Worm (Caenorhabditis elegans) whole organism, late embryonic: ENCODE results near the gene R05H11.2.

Experiments used
- C38D4.7 ChIP-seq: fragments of 200-800 bp; sonication (Bioruptor generic); optimal IDR thresholded peaks from 2 replicates; lab custom pipeline; 2018; ENCODE audit warnings: mild to moderate bottlenecking, missing genetic modification characterization, moderate library complexity, missing compliant biosample characterization
- ama-1 ChIP-seq: fragments of 150-350 bp; optimal IDR thresholded peaks from 2 replicates; lab custom pipeline; 2014
- ceh-14 ChIP-seq: sonication (generic microtip); optimal IDR thresholded peaks from 2 replicates; lab custom pipeline; 2016; ENCODE audit warnings: missing genotype, missing genetic modification characterization, missing compliant biosample characterization
- ceh-18 ChIP-seq: sonication (generic microtip); optimal IDR thresholded peaks from 2 replicates; lab custom pipeline; 2016; ENCODE audit warnings: missing genetic modification characterization, missing compliant biosample characterization
- dmd-4 ChIP-seq: sonication (generic microtip); optimal IDR thresholded peaks from 2 replicates; lab custom pipeline; 2016; ENCODE audit warnings: borderline replicate concordance, missing genetic modification characterization, missing compliant biosample characterization
- dve-1 ChIP-seq: sonication (generic microtip); optimal IDR thresholded peaks from 2 replicates; lab custom pipeline; 2017; ENCODE audit warnings: antibody characterized with exemption, mild to moderate bottlenecking, missing genetic modification characterization, missing compliant biosample characterization
- elt-4 ChIP-seq: sonication (generic microtip); optimal IDR thresholded peaks from 2 replicates; lab custom pipeline; 2016; ENCODE audit warnings: missing genetic modification characterization, missing compliant biosample characterization
- hlh-30 ChIP-seq: sonication (generic microtip); optimal IDR thresholded peaks from 2 replicates; lab custom pipeline; 2017; ENCODE audit warnings: antibody characterized with exemption, missing genetic modification characterization, missing compliant biosample characterization; ENCODE audit not compliant: insufficient read depth
- npax-4 ChIP-seq: sonication (generic microtip); optimal IDR thresholded peaks from 2 replicates; lab custom pipeline; 2016; ENCODE audit warnings: missing genetic modification characterization, missing compliant biosample characterization
- pat-9 ChIP-seq: fragments of 200-800 bp; sonication (Bioruptor generic); optimal IDR thresholded peaks from 2 replicates; lab custom pipeline; 2018; ENCODE audit warnings: mild to moderate bottlenecking, missing genetic modification characterization, moderate library complexity, missing compliant biosample characterization
- pha-4 ChIP-seq: fragments of 150-350 bp; optimal IDR thresholded peaks from 2 replicates; lab custom pipeline; 2018; ENCODE audit warnings: missing biosample characterization, missing genetic modification reagents, missing genetic modification characterization
- tbx-7 ChIP-seq: sonication (generic microtip); optimal IDR thresholded peaks from 2 replicates; lab custom pipeline; 2016; ENCODE audit warnings: missing genotype, missing genetic modification characterization, missing compliant biosample characterization
- unc-86 ChIP-seq: sonication (generic microtip); optimal IDR thresholded peaks from 2 replicates; lab custom pipeline; 2016; ENCODE audit warnings: missing genetic modification characterization, missing compliant biosample characterization

DNA sequence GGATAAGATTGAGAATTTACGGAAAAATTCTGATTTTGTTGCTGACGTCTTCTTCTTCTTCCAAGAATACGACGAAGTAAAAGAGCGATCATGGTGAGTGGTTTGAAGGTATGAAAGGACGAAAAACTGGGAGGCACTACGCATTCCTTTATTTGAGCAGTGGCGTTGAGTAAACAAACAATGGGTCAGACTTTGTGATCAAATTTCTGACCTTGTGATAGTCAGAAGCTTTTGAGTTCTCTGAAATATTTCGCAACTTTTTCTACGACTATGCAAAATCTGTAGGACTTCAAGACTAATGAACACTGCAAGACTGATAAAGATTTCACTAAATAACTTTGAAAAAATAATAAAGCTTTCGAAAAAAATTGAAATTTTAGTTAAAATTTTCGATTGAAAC is 18.8 kb downstream of the R05H11.2 start, which contains the start of gene F28F5.4:
- TF ChIP-seq C38D4.7 (GFP tag; lab: Kevin White, UChicago) (no peak), elt-4 (tag; lab: Kevin White, UChicago) (no peak), pha-4 (tag; lab: Kevin White, UChicago) (no peak), ama-1 (lab: Kevin White, UChicago) (no peak), dve-1 (tag; lab: Kevin White, UChicago) (no peak), ceh-18 (no peak), ceh-14 (tag; lab: Kevin White, UChicago) (no peak), dmd-4 (no peak), unc-86 (tag; lab: Kevin White, UChicago) (no peak), npax-4 (tag; lab: Kevin White, UChicago) (no peak), pat-9 (tag; lab: Kevin White, UChicago) (no peak), tbx-7 (no peak), hlh-30 (tag; lab: Kevin White, UChicago) (no peak)
